Fruit fly (Drosophila melanogaster) whole organism, embryonic: ENCODE data around the gene Idi.

Source experiments
- Blimp-1 ChIP-seq: fragments of 200-800 bp; sonication (Bioruptor generic); optimal IDR thresholded peaks from 3 replicates; lab custom pipeline; 2018; ENCODE audit warnings: missing biosample characterization, missing genetic modification characterization, mild to moderate bottlenecking, moderate library complexity, missing genetic modification reagents
- CG10366 ChIP-seq: fragments of 200-800 bp; sonication (Bioruptor generic); IDR thresholded peaks from 2 replicates; pipeline ENCODE4 v1.3.6; 2022; ENCODE audit warnings: missing biosample characterization, missing genetic modification characterization
- CG10462 ChIP-seq: fragments of 200-800 bp; sonication (Bioruptor generic); optimal IDR thresholded peaks from 2 replicates; lab custom pipeline; 2016; ENCODE audit warnings: missing biosample characterization, missing genetic modification characterization
- CG10979 ChIP-seq: fragments of 200-800 bp; sonication (Bioruptor generic); optimal IDR thresholded peaks from 2 replicates; lab custom pipeline; 2018; ENCODE audit warnings: missing biosample characterization, mild to moderate bottlenecking, missing genetic modification characterization, moderate library complexity
- CG12071 ChIP-seq: fragments of 200-800 bp; sonication (Bioruptor generic); optimal IDR thresholded peaks from 3 replicates; lab custom pipeline; 2018; ENCODE audit warnings: missing biosample characterization, mild to moderate bottlenecking, missing genetic modification characterization
- CG12155 ChIP-seq: fragments of 200-800 bp; sonication (Bioruptor generic); optimal IDR thresholded peaks from 3 replicates; lab custom pipeline; 2016; ENCODE audit warnings: missing biosample characterization, missing genetic modification characterization
- CG12219 ChIP-seq: fragments of 200-800 bp; sonication (Bioruptor generic); optimal IDR thresholded peaks from 3 replicates; lab custom pipeline; 2018; ENCODE audit warnings: missing biosample characterization, mild to moderate bottlenecking, missing genetic modification characterization
- CG14860 ChIP-seq: fragments of 200-800 bp; sonication (Bioruptor generic); IDR thresholded peaks from 3 replicates; pipeline ENCODE4 v1.3.6; 2022; ENCODE audit warnings: missing biosample characterization, missing genetic modification characterization; ENCODE audit not compliant: partially characterized antibody
- CG15696 ChIP-seq: fragments of 200-800 bp; sonication (Bioruptor generic); optimal IDR thresholded peaks from 2 replicates; lab custom pipeline; 2019; ENCODE audit warnings: missing biosample characterization, mild to moderate bottlenecking, missing genetic modification characterization, moderate library complexity
- CG17829 ChIP-seq: fragments of 200-800 bp; optimal IDR thresholded peaks from 2 replicates; lab custom pipeline; 2019; ENCODE audit warnings: missing biosample characterization, mild to moderate bottlenecking, missing genetic modification characterization, moderate library complexity
- CG18011 ChIP-seq: fragments of 200-800 bp; sonication (Bioruptor generic); optimal IDR thresholded peaks from 2 replicates; lab custom pipeline; 2017; ENCODE audit warnings: missing biosample characterization, missing genetic modification characterization, mild to moderate bottlenecking, moderate library complexity, missing genotype
- CG30403 ChIP-seq: fragments of 200-800 bp; sonication (Bioruptor generic); optimal IDR thresholded peaks from 3 replicates; lab custom pipeline; 2016; ENCODE audit warnings: missing biosample characterization, missing genetic modification characterization
- CG3281 ChIP-seq: fragments of 200-800 bp; sonication (Bioruptor generic); optimal IDR thresholded peaks from 3 replicates; lab custom pipeline; 2017; ENCODE audit warnings: missing biosample characterization, mild to moderate bottlenecking, missing genetic modification characterization
- CG33213 ChIP-seq: fragments of 200-800 bp; sonication (Bioruptor generic); optimal IDR thresholded peaks from 3 replicates; lab custom pipeline; 2016; ENCODE audit warnings: missing biosample characterization, missing genetic modification characterization
- CG3995 ChIP-seq: fragments of 200-800 bp; sonication (Bioruptor generic); optimal IDR thresholded peaks from 3 replicates; lab custom pipeline; 2016; ENCODE audit warnings: missing biosample characterization, missing genetic modification characterization
- CG4424 ChIP-seq: fragments of 200-800 bp; sonication (Bioruptor generic); optimal IDR thresholded peaks from 3 replicates; lab custom pipeline; 2016; ENCODE audit warnings: missing biosample characterization, missing genetic modification characterization
- Dbx ChIP-seq: fragments of 200-800 bp; sonication (Bioruptor generic); IDR thresholded peaks from 3 replicates; pipeline ENCODE4 v1.3.6; 2022; ENCODE audit warnings: missing biosample characterization, missing genetic modification characterization
- Dip3 ChIP-seq: fragments of 200-800 bp; sonication (Bioruptor generic); optimal IDR thresholded peaks from 3 replicates; lab custom pipeline; 2016; ENCODE audit warnings: missing biosample characterization, missing genetic modification characterization
- Doc3 ChIP-seq: fragments of 200-800 bp; sonication (Bioruptor generic); IDR thresholded peaks from 3 replicates; pipeline ENCODE4 v1.3.6; 2022; ENCODE audit warnings: missing biosample characterization, missing genetic modification characterization; ENCODE audit not compliant: partially characterized antibody
- Lhr ChIP-seq: fragments of 200-800 bp; sonication (Bioruptor generic); optimal IDR thresholded peaks from 3 replicates; lab custom pipeline; 2017; ENCODE audit warnings: mild to moderate bottlenecking, missing biosample characterization, missing genetic modification reagents, missing genetic modification characterization
- Meics ChIP-seq: fragments of 200-800 bp; sonication (Bioruptor generic); optimal IDR thresholded peaks from 2 replicates; lab custom pipeline; 2017; ENCODE audit warnings: missing biosample characterization, mild to moderate bottlenecking, missing genetic modification characterization
- NFAT ChIP-seq: fragments of 200-800 bp; sonication (Bioruptor generic); IDR thresholded peaks from 2 replicates; pipeline ENCODE4 v1.3.6; 2022; ENCODE audit warnings: missing biosample characterization, missing genetic modification characterization
- NfI ChIP-seq: fragments of 200-800 bp; sonication (Bioruptor generic); optimal IDR thresholded peaks from 3 replicates; lab custom pipeline; 2018; ENCODE audit warnings: missing biosample characterization, mild to moderate bottlenecking, missing genetic modification characterization, moderate library complexity
- Optix ChIP-seq: fragments of 200-800 bp; sonication (Bioruptor generic); IDR thresholded peaks from 3 replicates; pipeline ENCODE4 v1.3.6; 2022; ENCODE audit warnings: missing biosample characterization, missing genetic modification characterization
- Pdp1 ChIP-seq, 2 experiments: fragments of 200-800 bp; sonication (Bioruptor generic); optimal IDR thresholded peaks; 3 replicates each; lab custom pipeline; 2016; ENCODE audit warnings: missing biosample characterization in 2 of 2, missing genetic modification characterization in 2 of 2, mild to moderate bottlenecking in 1 of 2, moderate library complexity in 1 of 2
- Sox100B ChIP-seq: fragments of 200-800 bp; sonication (Bioruptor generic); optimal IDR thresholded peaks from 3 replicates; lab custom pipeline; 2018; ENCODE audit warnings: missing biosample characterization, mild to moderate bottlenecking, missing genetic modification characterization
- bowl ChIP-seq: fragments of 200-800 bp; sonication (Bioruptor generic); IDR thresholded peaks from 2 replicates; pipeline ENCODE4 v1.3.6; 2022; ENCODE audit warnings: missing biosample characterization, missing genetic modification characterization
- bsh ChIP-seq, 2 experiments: fragments of 200-800 bp; sonication (Bioruptor generic); optimal IDR thresholded peaks; 2 replicates each; lab custom pipeline; 2017 to 2018; ENCODE audit warnings: mild to moderate bottlenecking in 2 of 2, missing biosample characterization in 2 of 2, missing genetic modification characterization in 2 of 2, moderate library complexity in 1 of 2
- btn ChIP-seq: fragments of 200-800 bp; sonication (Bioruptor generic); optimal IDR thresholded peaks from 2 replicates; lab custom pipeline; 2016; ENCODE audit warnings: missing biosample characterization, missing genetic modification characterization
- chinmo ChIP-seq: fragments of 200-800 bp; sonication (Bioruptor generic); IDR thresholded peaks from 4 replicates; pipeline ENCODE4 v1.3.6; 2022; ENCODE audit warnings: missing biosample characterization, missing genetic modification characterization; ENCODE audit not compliant: partially characterized antibody
- chm ChIP-seq: fragments of 200-800 bp; sonication (Bioruptor generic); IDR thresholded peaks from 2 replicates; pipeline ENCODE4 v1.3.6; 2022; ENCODE audit warnings: missing biosample characterization, missing genetic modification characterization
- corto ChIP-seq: fragments of 200-800 bp; sonication (Bioruptor generic); optimal IDR thresholded peaks from 2 replicates; lab custom pipeline; 2016; ENCODE audit warnings: missing biosample characterization, mild to moderate bottlenecking, missing genetic modification characterization, moderate library complexity
- fd3F ChIP-seq: fragments of 200-800 bp; sonication (Bioruptor generic); optimal IDR thresholded peaks from 2 replicates; lab custom pipeline; 2018; ENCODE audit warnings: missing biosample characterization, mild to moderate bottlenecking, missing genetic modification characterization, moderate library complexity
- ftz-f1 ChIP-seq: fragments of 200-800 bp; sonication (Bioruptor generic); optimal IDR thresholded peaks from 2 replicates; lab custom pipeline; 2016; ENCODE audit warnings: missing biosample characterization, missing genetic modification characterization
- fu2 ChIP-seq: fragments of 200-800 bp; sonication (Bioruptor generic); optimal IDR thresholded peaks from 2 replicates; lab custom pipeline; 2016; ENCODE audit warnings: missing biosample characterization, missing genetic modification characterization
- gem ChIP-seq: fragments of 200-800 bp; sonication (Bioruptor generic); optimal IDR thresholded peaks from 2 replicates; lab custom pipeline; 2019; ENCODE audit warnings: missing biosample characterization, mild to moderate bottlenecking, missing genetic modification characterization, moderate library complexity
- gro ChIP-seq: fragments of 200-800 bp; sonication (Bioruptor generic); optimal IDR thresholded peaks from 2 replicates; lab custom pipeline; 2016; ENCODE audit warnings: missing biosample characterization, missing genetic modification characterization
- ham ChIP-seq: fragments of 200-800 bp; sonication (Bioruptor generic); IDR thresholded peaks from 2 replicates; pipeline ENCODE4 v1.3.6; 2022; ENCODE audit warnings: missing biosample characterization, missing genetic modification characterization
- ind ChIP-seq: fragments of 200-800 bp; sonication (Bioruptor generic); optimal IDR thresholded peaks from 3 replicates; lab custom pipeline; 2016; ENCODE audit warnings: missing biosample characterization, missing genetic modification characterization
- insv ChIP-seq, 2 experiments: fragments of 200-800 bp; sonication (Bioruptor generic); optimal IDR thresholded peaks; 3 replicates each; lab custom pipeline; 2016 to 2018; ENCODE audit warnings: missing biosample characterization in 2 of 2, missing genetic modification characterization in 2 of 2
- jing ChIP-seq: fragments of 200-800 bp; sonication (Bioruptor generic); optimal IDR thresholded peaks from 2 replicates; lab custom pipeline; 2018; ENCODE audit warnings: missing biosample characterization, mild to moderate bottlenecking, missing genetic modification characterization
- knrl ChIP-seq: fragments of 200-800 bp; sonication (Bioruptor generic); IDR thresholded peaks from 3 replicates; pipeline ENCODE4 v1.3.6; 2022; ENCODE audit warnings: missing biosample characterization, missing genetic modification characterization; ENCODE audit not compliant: partially characterized antibody
- mam ChIP-seq: fragments of 200-800 bp; sonication (Bioruptor generic); optimal IDR thresholded peaks from 3 replicates; lab custom pipeline; 2016; ENCODE audit warnings: missing biosample characterization, missing genetic modification characterization
- pho ChIP-seq: fragments of 200-800 bp; sonication (Bioruptor generic); optimal IDR thresholded peaks from 2 replicates; lab custom pipeline; 2016; ENCODE audit warnings: missing biosample characterization, missing genetic modification characterization
- pros ChIP-seq: fragments of 200-800 bp; sonication (Bioruptor generic); optimal IDR thresholded peaks from 3 replicates; lab custom pipeline; 2019; ENCODE audit warnings: missing biosample characterization, mild to moderate bottlenecking, missing genetic modification characterization, moderate library complexity
- sd ChIP-seq: fragments of 200-800 bp; sonication (Bioruptor generic); optimal IDR thresholded peaks from 3 replicates; lab custom pipeline; 2018; ENCODE audit warnings: missing biosample characterization, mild to moderate bottlenecking, missing genetic modification characterization, moderate library complexity
- sr ChIP-seq: fragments of 200-800 bp; sonication (Bioruptor generic); IDR thresholded peaks from 3 replicates; pipeline ENCODE4 v1.3.6; 2022; ENCODE audit warnings: missing biosample characterization, missing genetic modification characterization
- tna ChIP-seq: fragments of 200-800 bp; sonication (Bioruptor generic); IDR thresholded peaks from 2 replicates; pipeline ENCODE4 v1.3.6; 2022; ENCODE audit warnings: missing biosample characterization, missing genetic modification characterization; ENCODE audit not compliant: partially characterized antibody
- toy ChIP-seq: fragments of 200-800 bp; sonication (Bioruptor generic); IDR thresholded peaks from 2 replicates; pipeline ENCODE4 v1.3.6; 2022; ENCODE audit warnings: missing biosample characterization, missing genetic modification characterization
- yki ChIP-seq: fragments of >200 bp; optimal IDR thresholded peaks from 3 replicates; lab custom pipeline; 2018
- zfh2 ChIP-seq: fragments of 200-800 bp; sonication (Bioruptor generic); optimal IDR thresholded peaks from 2 replicates; lab custom pipeline; 2016; ENCODE audit warnings: missing biosample characterization, missing genetic modification characterization

Gene Idi

dm6 chr3R:21268873-21269272 is 1.1 kb upstream of the Idi start, which contains the start of gene Rab1 (continued):
- TF ChIP-seq CG10979 (tag; lab: Kevin White, UChicago), result peak; percentile 24
- no peak for TF ChIP-seq knrl (GFP tag; lab: Robert Waterston, UW)
- peak; percentile 74 for TF ChIP-seq Blimp-1 (GFP tag; lab: Kevin White, UChicago)
- no peak for TF ChIP-seq gem (tag; lab: Kevin White, UChicago)
- TF ChIP-seq btn, result no peak
- TF ChIP-seq CG3995, result peak; percentile 35
- TF ChIP-seq ftz-f1 (GFP tag; lab: Kevin White, UChicago), result peak; percentile 56
- TF ChIP-seq CG30403 (GFP tag; lab: Kevin White, UChicago), result peak; percentile 14
- peak; percentile 70 for TF ChIP-seq Dbx (GFP tag; lab: Robert Waterston, UW)
- TF ChIP-seq yki (lab: Kevin White, UChicago), result no peak
- TF ChIP-seq CG4424 (GFP tag; lab: Kevin White, UChicago), result peak; percentile 24
- no peak for TF ChIP-seq Optix (GFP tag; lab: Robert Waterston, UW)
- no peak for TF ChIP-seq CG10462 (GFP tag; lab: Kevin White, UChicago)
- TF ChIP-seq sr (GFP tag; lab: Robert Waterston, UW), result peak; percentile 97
- TF ChIP-seq CG14860 (GFP tag; lab: Robert Waterston, UW), result no peak
- peak; percentile 61 for TF ChIP-seq CG3281 (GFP tag; lab: Kevin White, UChicago)
- no peak for TF ChIP-seq CG10366 (GFP tag; lab: Robert Waterston, UW)
- TF ChIP-seq bsh (GFP tag; optimal IDR thresholded peaks at IDR 0.05; lab: Kevin White, UChicago), result peak in 1 of 2 experiments; percentile 2
- peak; percentile 4 for TF ChIP-seq Lhr (GFP tag; lab: Kevin White, UChicago)
- peak; percentile 4 for TF ChIP-seq fd3F
- TF ChIP-seq pho (GFP tag; lab: Kevin White, UChicago), result no peak
- TF ChIP-seq CG12219 (GFP tag; lab: Kevin White, UChicago), result no peak
- TF ChIP-seq NfI, result peak; percentile 46
- TF ChIP-seq Pdp1 (GFP tag; optimal IDR thresholded peaks at IDR 0.05; lab: Kevin White, UChicago), result peak in 1 of 2 experiments; percentile 45
- no peak for TF ChIP-seq jing (GFP tag; lab: Kevin White, UChicago)
- TF ChIP-seq gro, result peak; percentile 14
- peak; percentile 23 for TF ChIP-seq CG12155 (GFP tag; lab: Kevin White, UChicago)
- peak; percentile 1 for TF ChIP-seq Dip3 (GFP tag; lab: Kevin White, UChicago)
- TF ChIP-seq NFAT, result peak; percentile 68
- peak; percentile 59 for TF ChIP-seq zfh2 (GFP tag; lab: Kevin White, UChicago)
- no peak for TF ChIP-seq bowl (GFP tag; lab: Robert Waterston, UW)
- TF ChIP-seq Meics (GFP tag; lab: Kevin White, UChicago), result peak; percentile 12
- no peak for TF ChIP-seq CG15696 (tag; lab: Kevin White, UChicago)
- TF ChIP-seq CG17829 (tag; lab: Kevin White, UChicago), result peak; percentile 29
- TF ChIP-seq CG12071 (GFP tag; lab: Kevin White, UChicago), result peak; percentile 47
- TF ChIP-seq corto (GFP tag; lab: Kevin White, UChicago), result no peak
- TF ChIP-seq toy (GFP tag; lab: Robert Waterston, UW), result no peak
- no peak for TF ChIP-seq Doc3 (GFP tag; lab: Robert Waterston, UW)
- TF ChIP-seq chm (GFP tag; lab: Robert Waterston, UW), result no peak
- TF ChIP-seq sd, result peak; percentile 12
- TF ChIP-seq CG18011, result no peak
- TF ChIP-seq mam (GFP tag; lab: Kevin White, UChicago), result peak; percentile 54
- 0 out of 2 replicates have a peak, but pooled peaks have one; percentile 16 for TF ChIP-seq tna (GFP tag; lab: Robert Waterston, UW)
- peak; percentile 4 for TF ChIP-seq CG33213 (GFP tag; lab: Kevin White, UChicago)
- 0 out of 4 replicates have a peak, but pooled peaks have one; percentile 60 for TF ChIP-seq chinmo (GFP tag; lab: Robert Waterston, UW)
- TF ChIP-seq Sox100B (GFP tag; lab: Kevin White, UChicago), result no peak
- no peak for TF ChIP-seq pros
- peak; percentile 22 for TF ChIP-seq ind (GFP tag; lab: Kevin White, UChicago)
- TF ChIP-seq fu2 (GFP tag; lab: Kevin White, UChicago), result peak; percentile 35
- no peak for TF ChIP-seq ham (GFP tag; lab: Robert Waterston, UW)
- peak in 1 of 2 experiments; percentile 1 for TF ChIP-seq insv (GFP tag; optimal IDR thresholded peaks at IDR 0.05; lab: Kevin White, UChicago)
